Fruit fly (Drosophila melanogaster) whole organism, embryonic: ENCODE results near the gene Spt3.

Experiments
- Asciz ChIP-seq: fragments of 200-800 bp; sonication (Bioruptor generic); optimal IDR thresholded peaks from 2 replicates; lab custom pipeline; 2017; ENCODE audit warnings: missing biosample characterization, mild to moderate bottlenecking, missing genetic modification characterization, missing genetic modification reagents
- Atf6 ChIP-seq: fragments of 200-800 bp; sonication (Bioruptor generic); IDR thresholded peaks from 2 replicates; pipeline ENCODE4 v1.3.6; 2022; ENCODE audit warnings: missing biosample characterization, missing genetic modification characterization
- Bgb ChIP-seq: fragments of 200-800 bp; sonication (Bioruptor generic); IDR thresholded peaks from 2 replicates; pipeline ENCODE4 v1.3.6; 2022; ENCODE audit warnings: missing biosample characterization, missing genetic modification characterization; ENCODE audit not compliant: partially characterized antibody
- CG10366 ChIP-seq: fragments of 200-800 bp; sonication (Bioruptor generic); IDR thresholded peaks from 2 replicates; pipeline ENCODE4 v1.3.6; 2022; ENCODE audit warnings: missing biosample characterization, missing genetic modification characterization
- CG11723 ChIP-seq: fragments of 200-800 bp; sonication (Bioruptor generic); optimal IDR thresholded peaks from 2 replicates; lab custom pipeline; 2017; ENCODE audit warnings: missing biosample characterization, mild to moderate bottlenecking, missing genetic modification characterization
- CG12071 ChIP-seq: fragments of 200-800 bp; sonication (Bioruptor generic); optimal IDR thresholded peaks from 3 replicates; lab custom pipeline; 2018; ENCODE audit warnings: missing biosample characterization, mild to moderate bottlenecking, missing genetic modification characterization
- CG12236 ChIP-seq: fragments of 200-800 bp; sonication (Bioruptor generic); optimal IDR thresholded peaks from 2 replicates; lab custom pipeline; 2016; ENCODE audit warnings: missing biosample characterization, missing genetic modification characterization
- CG13894 ChIP-seq: fragments of 200-800 bp; sonication (Bioruptor generic); optimal IDR thresholded peaks from 3 replicates; lab custom pipeline; 2018; ENCODE audit warnings: missing biosample characterization, mild to moderate bottlenecking, missing genetic modification characterization, moderate library complexity
- CG14965 ChIP-seq: fragments of 200-800 bp; sonication (Bioruptor generic); optimal IDR thresholded peaks from 2 replicates; lab custom pipeline; 2016; ENCODE audit warnings: missing biosample characterization, missing genetic modification characterization, borderline replicate concordance
- CG1647 ChIP-seq: fragments of 200-800 bp; sonication (Bioruptor generic); optimal IDR thresholded peaks from 3 replicates; lab custom pipeline; 2016; ENCODE audit warnings: missing biosample characterization, missing genetic modification characterization
- CG18599 ChIP-seq: fragments of 200-800 bp; sonication (Bioruptor generic); optimal IDR thresholded peaks from 3 replicates; lab custom pipeline; 2017; ENCODE audit warnings: missing biosample characterization, missing genetic modification characterization, mild to moderate bottlenecking, moderate library complexity, missing genetic modification reagents
- CG2678 ChIP-seq: fragments of 200-800 bp; sonication (Bioruptor generic); optimal IDR thresholded peaks from 3 replicates; lab custom pipeline; 2019; ENCODE audit warnings: missing biosample characterization, mild to moderate bottlenecking, missing genetic modification characterization, moderate library complexity
- CG3065 ChIP-seq: fragments of 200-800 bp; sonication (Bioruptor generic); optimal IDR thresholded peaks from 2 replicates; lab custom pipeline; 2016; ENCODE audit warnings: missing biosample characterization, missing genetic modification characterization
- CG3847 ChIP-seq: fragments of 200-800 bp; sonication (Bioruptor generic); IDR thresholded peaks from 2 replicates; pipeline ENCODE4 v1.3.6; 2022; ENCODE audit warnings: missing biosample characterization, missing genetic modification characterization
- CG5245 ChIP-seq: fragments of 200-800 bp; sonication (Bioruptor generic); optimal IDR thresholded peaks from 3 replicates; lab custom pipeline; 2016; ENCODE audit warnings: missing biosample characterization, missing genetic modification characterization
- CG6765 ChIP-seq: fragments of 200-800 bp; sonication (Bioruptor generic); optimal IDR thresholded peaks from 3 replicates; lab custom pipeline; 2017; ENCODE audit warnings: missing biosample characterization, mild to moderate bottlenecking, missing genetic modification characterization
- CG6791 ChIP-seq: fragments of 200-800 bp; sonication (Bioruptor generic); IDR thresholded peaks from 3 replicates; pipeline ENCODE4 v1.3.6; 2022; ENCODE audit warnings: missing biosample characterization, missing genetic modification characterization; ENCODE audit not compliant: partially characterized antibody
- CG7928 ChIP-seq: fragments of 200-800 bp; sonication (Bioruptor generic); optimal IDR thresholded peaks from 2 replicates; lab custom pipeline; 2017; ENCODE audit warnings: missing biosample characterization, mild to moderate bottlenecking, missing genetic modification characterization
- CG9876 ChIP-seq: fragments of 200-800 bp; sonication (Bioruptor generic); optimal IDR thresholded peaks from 2 replicates; lab custom pipeline; 2016; ENCODE audit warnings: missing biosample characterization, missing genetic modification characterization
- CTCF ChIP-seq: fragments of 200-800 bp; sonication (Bioruptor generic); optimal IDR thresholded peaks from 2 replicates; lab custom pipeline; 2017; ENCODE audit warnings: missing biosample characterization, mild to moderate bottlenecking, missing genetic modification characterization, moderate library complexity
- Dref ChIP-seq: fragments of 200-800 bp; sonication (Bioruptor generic); IDR thresholded peaks from 2 replicates; pipeline ENCODE4 v1.3.6; 2022; ENCODE audit warnings: missing biosample characterization, missing genetic modification characterization
- Drgx ChIP-seq: fragments of 200-800 bp; sonication (Bioruptor generic); IDR thresholded peaks from 2 replicates; pipeline ENCODE4 v1.3.6; 2022; ENCODE audit warnings: missing biosample characterization, missing genetic modification characterization
- E2f1 ChIP-seq: fragments of 200-800 bp; sonication (Bioruptor generic); IDR thresholded peaks from 2 replicates; pipeline ENCODE4 v1.3.6; 2022; ENCODE audit warnings: missing biosample characterization, missing genetic modification characterization
- E2f2 ChIP-seq: fragments of 200-800 bp; sonication (Bioruptor generic); IDR thresholded peaks from 2 replicates; pipeline ENCODE4 v1.3.6; 2022; ENCODE audit warnings: missing biosample characterization, missing genetic modification characterization
- Eip74EF ChIP-seq, 2 experiments: fragments of 200-800 bp in 1 of 2; fragments of >200 bp in 1 of 2; sonication (Bioruptor generic) in 1 of 2; optimal IDR thresholded peaks; 2 replicates each; lab custom pipeline; 2017 to 2019; ENCODE audit warnings: missing biosample characterization in 2 of 2, missing genetic modification characterization in 2 of 2, mild to moderate bottlenecking in 1 of 2, moderate library complexity in 1 of 2
- Elba2 ChIP-seq: fragments of 200-800 bp; sonication (Bioruptor generic); optimal IDR thresholded peaks from 3 replicates; lab custom pipeline; 2016; ENCODE audit warnings: missing biosample characterization, missing genetic modification characterization
- Ets65A ChIP-seq: fragments of 200-800 bp; sonication (Bioruptor generic); peaks from one replicate; lab custom pipeline; 2016; ENCODE audit warnings: missing biosample characterization, missing genetic modification characterization
- Fer3 ChIP-seq: fragments of 200-800 bp; sonication (Bioruptor generic); optimal IDR thresholded peaks from 2 replicates; lab custom pipeline; 2018; ENCODE audit warnings: missing biosample characterization, mild to moderate bottlenecking, missing genetic modification characterization, moderate library complexity
- MBD-R2 ChIP-seq: fragments of 200-800 bp; sonication (Bioruptor generic); IDR thresholded peaks from 2 replicates; pipeline ENCODE4 v1.3.6; 2022; ENCODE audit warnings: missing biosample characterization, missing genetic modification characterization
- Mad ChIP-seq: fragments of 200-800 bp; sonication (Bioruptor generic); optimal IDR thresholded peaks from 2 replicates; lab custom pipeline; 2016; ENCODE audit warnings: missing biosample characterization, missing genetic modification characterization
- Med ChIP-seq: fragments of 200-800 bp; sonication (Bioruptor generic); peaks from one replicate; lab custom pipeline; 2016; ENCODE audit warnings: missing biosample characterization, missing genetic modification characterization, mild to moderate bottlenecking, inconsistent platforms, moderate library complexity
- NK7.1 ChIP-seq: fragments of 200-800 bp; sonication (Bioruptor generic); optimal IDR thresholded peaks from 3 replicates; lab custom pipeline; 2016; ENCODE audit warnings: missing biosample characterization, missing genetic modification characterization
- Six4 ChIP-seq: fragments of 200-800 bp; sonication (Bioruptor generic); optimal IDR thresholded peaks from 2 replicates; lab custom pipeline; 2016; ENCODE audit warnings: missing biosample characterization, missing genetic modification characterization
- Ssrp ChIP-seq: fragments of 200-800 bp; sonication (Bioruptor generic); optimal IDR thresholded peaks from 2 replicates; lab custom pipeline; 2018; ENCODE audit warnings: missing biosample characterization, mild to moderate bottlenecking, missing genetic modification characterization, moderate library complexity
- Tbp ChIP-seq: fragments of >200 bp; optimal IDR thresholded peaks from 2 replicates; lab custom pipeline; 2018; ENCODE audit warnings: missing biosample characterization, missing genetic modification characterization
- ac ChIP-seq: fragments of 200-800 bp; sonication (Bioruptor generic); optimal IDR thresholded peaks from 3 replicates; lab custom pipeline; 2017; ENCODE audit warnings: missing biosample characterization, mild to moderate bottlenecking, missing genetic modification characterization
- ato ChIP-seq: fragments of 200-800 bp; sonication (Bioruptor generic); IDR thresholded peaks from 2 replicates; pipeline ENCODE4 v1.3.6; 2022; ENCODE audit warnings: missing biosample characterization, missing genetic modification characterization; ENCODE audit not compliant: partially characterized antibody
- dimm ChIP-seq: fragments of 200-800 bp; sonication (Bioruptor generic); IDR thresholded peaks from 2 replicates; pipeline ENCODE4 v1.3.6; 2022; ENCODE audit warnings: missing biosample characterization, missing genetic modification characterization
- grau ChIP-seq: fragments of 200-800 bp; optimal IDR thresholded peaks from 3 replicates; lab custom pipeline; 2019; ENCODE audit warnings: missing biosample characterization, mild to moderate bottlenecking, missing genetic modification characterization, moderate library complexity
- gsb-n ChIP-seq: fragments of 200-800 bp; sonication (Bioruptor generic); optimal IDR thresholded peaks from 3 replicates; lab custom pipeline; 2018; ENCODE audit warnings: missing biosample characterization, mild to moderate bottlenecking, missing genetic modification characterization
- jing ChIP-seq: fragments of 200-800 bp; sonication (Bioruptor generic); optimal IDR thresholded peaks from 2 replicates; lab custom pipeline; 2018; ENCODE audit warnings: missing biosample characterization, mild to moderate bottlenecking, missing genetic modification characterization
- mirr ChIP-seq: fragments of 200-800 bp; sonication (Bioruptor generic); optimal IDR thresholded peaks from 3 replicates; lab custom pipeline; 2018; ENCODE audit warnings: missing biosample characterization, mild to moderate bottlenecking, missing genetic modification characterization
- psq ChIP-seq: fragments of 200-800 bp; sonication (Bioruptor generic); optimal IDR thresholded peaks from 2 replicates; lab custom pipeline; 2017; ENCODE audit warnings: missing biosample characterization, missing genetic modification characterization
- repo ChIP-seq: fragments of 200-800 bp; sonication (Bioruptor generic); optimal IDR thresholded peaks from 2 replicates; lab custom pipeline; 2016; ENCODE audit warnings: missing biosample characterization, missing genetic modification characterization
- slbo ChIP-seq: fragments of 200-800 bp; sonication (Bioruptor generic); IDR thresholded peaks from 2 replicates; pipeline ENCODE4 v1.3.6; 2022; ENCODE audit warnings: missing biosample characterization, missing genetic modification characterization
- slp2 ChIP-seq: fragments of 200-800 bp; sonication (Bioruptor generic); optimal IDR thresholded peaks from 2 replicates; lab custom pipeline; 2016; ENCODE audit warnings: missing biosample characterization, missing genetic modification characterization
- sna ChIP-seq: fragments of 200-800 bp; sonication (Bioruptor generic); IDR thresholded peaks from 2 replicates; pipeline ENCODE4 v1.3.6; 2022; ENCODE audit warnings: missing biosample characterization, missing genetic modification characterization; ENCODE audit not compliant: partially characterized antibody
- toy ChIP-seq: fragments of 200-800 bp; sonication (Bioruptor generic); IDR thresholded peaks from 2 replicates; pipeline ENCODE4 v1.3.6; 2022; ENCODE audit warnings: missing biosample characterization, missing genetic modification characterization
- twi ChIP-seq: fragments of 200-800 bp; optimal IDR thresholded peaks from 2 replicates; lab custom pipeline; 2019; ENCODE audit warnings: missing biosample characterization, mild to moderate bottlenecking, missing genetic modification characterization, moderate library complexity
- vnd ChIP-seq: fragments of 200-800 bp; sonication (Bioruptor generic); IDR thresholded peaks from 3 replicates; pipeline ENCODE4 v1.3.6; 2022; ENCODE audit warnings: missing biosample characterization, missing genetic modification characterization; ENCODE audit not compliant: partially characterized antibody
- wor ChIP-seq: fragments of 200-800 bp; sonication (Bioruptor generic); IDR thresholded peaks from 2 replicates; pipeline ENCODE4 v1.3.6; 2022; ENCODE audit warnings: missing biosample characterization, missing genetic modification characterization

Gene Spt3

DNA sequence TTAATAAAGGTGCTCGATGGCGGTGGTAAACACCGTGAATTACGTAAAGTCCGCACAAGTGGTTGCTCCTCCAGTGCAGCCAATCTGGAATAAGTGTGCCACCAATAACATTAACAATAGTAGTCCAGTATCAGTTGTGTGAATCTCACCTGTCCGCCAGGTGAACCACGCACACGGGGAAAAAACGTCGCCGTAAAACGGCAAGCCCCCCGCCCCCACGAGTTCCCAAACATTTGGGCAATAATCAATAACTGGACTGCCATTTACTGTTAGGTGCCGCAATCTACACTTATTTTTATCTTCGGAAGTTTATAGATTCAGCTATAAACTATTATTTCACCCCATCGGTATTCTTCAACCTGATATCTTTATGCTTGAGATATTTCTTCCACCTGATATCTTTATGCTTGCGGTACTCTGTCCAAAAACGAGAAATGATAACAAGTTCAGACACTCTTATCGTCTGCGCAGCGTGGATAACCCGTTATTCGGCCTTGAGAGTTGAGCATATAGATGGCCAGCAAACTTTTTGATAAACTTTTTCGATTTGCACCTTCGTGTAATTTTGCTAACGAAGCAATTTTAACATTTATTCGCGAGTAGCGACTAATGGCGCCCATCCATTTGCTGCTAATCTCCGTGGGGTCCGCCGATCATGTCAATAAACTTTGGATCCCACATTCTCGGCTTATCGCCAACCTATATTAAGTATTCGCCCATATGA lies 48.8 kb upstream of the Spt3 start (continued):
- no peak for TF ChIP-seq toy (GFP tag; lab: Robert Waterston, UW)
- no peak for TF ChIP-seq CG12071 (GFP tag; lab: Kevin White, UChicago)
- TF ChIP-seq CTCF (GFP tag; lab: Kevin White, UChicago), result no peak
- no peak for TF ChIP-seq E2f2 (GFP tag; lab: Robert Waterston, UW)
- no peak for TF ChIP-seq gsb-n
- peak; percentile 23 for TF ChIP-seq Fer3 (tag; lab: Kevin White, UChicago)
- no peak for TF ChIP-seq slp2 (GFP tag; lab: Kevin White, UChicago)
- TF ChIP-seq Tbp (GFP tag; lab: Kevin White, UChicago), result no peak
- TF ChIP-seq Elba2 (GFP tag; lab: Kevin White, UChicago), result no peak
- no peak for TF ChIP-seq MBD-R2
- TF ChIP-seq vnd, result no peak
- TF ChIP-seq Atf6 (GFP tag; lab: Robert Waterston, UW), result peak; percentile 43; the same call in 1 of the 2 replicates
- TF ChIP-seq dimm, result no peak
- TF ChIP-seq CG2678 (tag; lab: Kevin White, UChicago), result peak; percentile 13
- TF ChIP-seq CG3065 (GFP tag; lab: Kevin White, UChicago), result no peak
- no peak for TF ChIP-seq CG9876
- no peak for TF ChIP-seq slbo (GFP tag; lab: Robert Waterston, UW)
- TF ChIP-seq CG6765 (GFP tag; lab: Kevin White, UChicago), result no peak
- no peak for TF ChIP-seq E2f1 (GFP tag; lab: Robert Waterston, UW)
- TF ChIP-seq Ets65A, result no peak
- no peak for TF ChIP-seq twi (tag; lab: Kevin White, UChicago)
- no peak for TF ChIP-seq Six4 (GFP tag; lab: Kevin White, UChicago)
- no peak for TF ChIP-seq grau
- no peak for TF ChIP-seq jing (GFP tag; lab: Kevin White, UChicago)
- no peak for TF ChIP-seq ac (GFP tag; lab: Kevin White, UChicago)
- TF ChIP-seq CG1647 (GFP tag; lab: Kevin White, UChicago), result no peak
- TF ChIP-seq Med (GFP tag; lab: Kevin White, UChicago), result peak; percentile 71
- TF ChIP-seq CG7928 (GFP tag; lab: Kevin White, UChicago), result no peak
- TF ChIP-seq CG13894 (tag; lab: Kevin White, UChicago), result peak; percentile 52
- no peak for TF ChIP-seq wor (GFP tag; lab: Robert Waterston, UW)
- no peak for TF ChIP-seq Ssrp (tag; lab: Kevin White, UChicago)
- TF ChIP-seq CG14965, result no peak
- TF ChIP-seq Drgx (GFP tag; lab: Robert Waterston, UW), result no peak
- TF ChIP-seq CG10366 (GFP tag; lab: Robert Waterston, UW), result no peak
- TF ChIP-seq Mad (GFP tag; lab: Kevin White, UChicago), result no peak
- no peak for TF ChIP-seq CG5245 (GFP tag; lab: Kevin White, UChicago)
- TF ChIP-seq Asciz (GFP tag; lab: Kevin White, UChicago), result no peak
- no peak for TF ChIP-seq CG11723 (GFP tag; lab: Kevin White, UChicago)
- TF ChIP-seq sna (GFP tag; lab: Robert Waterston, UW), result no peak
- no peak for TF ChIP-seq Bgb (GFP tag; lab: Robert Waterston, UW)
- no peak for TF ChIP-seq ato
- no peak for TF ChIP-seq Eip74EF (GFP tag; optimal IDR thresholded peaks at IDR 0.05; lab: Kevin White, UChicago)
- TF ChIP-seq CG3847 (GFP tag; lab: Robert Waterston, UW), result no peak
- no peak for TF ChIP-seq CG6791 (GFP tag; lab: Robert Waterston, UW)
- no peak for TF ChIP-seq Dref
- no peak for TF ChIP-seq psq (GFP tag; lab: Kevin White, UChicago)
- TF ChIP-seq mirr (GFP tag; lab: Kevin White, UChicago), result peak; percentile 91
- TF ChIP-seq CG18599 (GFP tag; lab: Kevin White, UChicago), result no peak
- no peak for TF ChIP-seq NK7.1
- no peak for TF ChIP-seq CG12236
- no peak for TF ChIP-seq repo
